Fruit fly (Drosophila melanogaster) whole organism, wandering third instar larva: ENCODE results near the gene SA2.

Source experiments
- Abd-B ChIP-seq: fragments of >200 bp; optimal IDR thresholded peaks from 2 replicates; lab custom pipeline; 2017; ENCODE audit warnings: missing biosample characterization, missing genetic modification characterization
- CG32264 ChIP-seq: fragments of 200-800 bp; sonication (Bioruptor generic); optimal IDR thresholded peaks from 2 replicates; lab custom pipeline; 2016; ENCODE audit warnings: missing biosample characterization, missing genetic modification characterization
- CG9705 ChIP-seq: fragments of 200-800 bp; sonication (Bioruptor generic); optimal IDR thresholded peaks from 2 replicates; lab custom pipeline; 2018; ENCODE audit warnings: missing biosample characterization, mild to moderate bottlenecking, missing genetic modification characterization
- CrebA ChIP-seq: fragments of 200-800 bp; sonication (Bioruptor generic); optimal IDR thresholded peaks from 2 replicates; lab custom pipeline; 2016; ENCODE audit warnings: missing biosample characterization, mild to moderate bottlenecking, missing genetic modification characterization, borderline replicate concordance
- Dfd ChIP-seq: fragments of >200 bp; optimal IDR thresholded peaks from 2 replicates; lab custom pipeline; 2017; ENCODE audit warnings: missing biosample characterization, missing genetic modification characterization
- Dif ChIP-seq: fragments of 200-275, 200-300 bp; sonication (Bioruptor generic); optimal IDR thresholded peaks from 2 replicates; lab custom pipeline; 2018; ENCODE audit warnings: missing biosample characterization, missing genetic modification characterization; ENCODE audit not compliant: partially characterized antibody
- GATAd ChIP-seq: sonication (Bioruptor generic); optimal IDR thresholded peaks from 2 replicates; lab custom pipeline; 2016; ENCODE audit warnings: missing biosample characterization, missing genetic modification characterization
- HLH106 ChIP-seq: fragments of 200-800 bp; optimal IDR thresholded peaks from 3 replicates; lab custom pipeline; 2019; ENCODE audit warnings: missing biosample characterization, mild to moderate bottlenecking, missing genetic modification characterization, moderate library complexity
- Hnf4 ChIP-seq: fragments of 200-800 bp; sonication (Bioruptor generic); optimal IDR thresholded peaks from 2 replicates; lab custom pipeline; 2016; ENCODE audit warnings: missing biosample characterization, mild to moderate bottlenecking, missing genetic modification characterization
- Hr78 ChIP-seq: fragments of >200 bp; optimal IDR thresholded peaks from 2 replicates; lab custom pipeline; 2017; ENCODE audit warnings: missing biosample characterization, missing genetic modification characterization
- Hr83 ChIP-seq: fragments of 200-300 bp; sonication (Bioruptor generic); optimal IDR thresholded peaks from 2 replicates; lab custom pipeline; 2016; ENCODE audit warnings: missing biosample characterization, mild to moderate bottlenecking, missing genetic modification characterization, moderate library complexity; ENCODE audit not compliant: poor library complexity, severe bottlenecking
- Jra ChIP-seq: sonication (Bioruptor generic); optimal IDR thresholded peaks from 2 replicates; lab custom pipeline; 2016; ENCODE audit warnings: missing biosample characterization, missing genetic modification characterization
- Mio ChIP-seq: sonication (Bioruptor generic); optimal IDR thresholded peaks from 2 replicates; lab custom pipeline; 2016; ENCODE audit warnings: missing biosample characterization, missing genetic modification characterization
- Myc ChIP-seq: fragments of >200 bp; optimal IDR thresholded peaks from 2 replicates; lab custom pipeline; 2017
- N ChIP-seq: fragments of >200 bp; optimal IDR thresholded peaks from 2 replicates; lab custom pipeline; 2018; ENCODE audit warnings: missing biosample characterization, missing external identifiers, missing genetic modification characterization
- OdsH ChIP-seq: fragments of 200-800 bp; sonication (Bioruptor generic); optimal IDR thresholded peaks from 2 replicates; lab custom pipeline; 2016; ENCODE audit warnings: missing biosample characterization, mild to moderate bottlenecking, missing genetic modification characterization
- Rel ChIP-seq, 2 experiments: fragments of 200-800 bp; sonication (Bioruptor generic) in 1 of 2; optimal IDR thresholded peaks; 2 replicates in 1 of 2; 3 replicates in 1 of 2; lab custom pipeline; 2016 to 2019; ENCODE audit warnings: mild to moderate bottlenecking in 2 of 2, missing biosample characterization in 2 of 2, missing genetic modification characterization in 2 of 2, moderate library complexity in 1 of 2
- Sp1 ChIP-seq: fragments of 200-800 bp; sonication (Bioruptor generic); optimal IDR thresholded peaks from 3 replicates; lab custom pipeline; 2019; ENCODE audit warnings: missing biosample characterization, mild to moderate bottlenecking, missing genetic modification characterization, moderate library complexity
- Vsx2 ChIP-seq: fragments of 200-300, 225-300 bp; sonication (Bioruptor generic); optimal IDR thresholded peaks from 2 replicates; lab custom pipeline; 2018; ENCODE audit warnings: missing biosample characterization, missing genetic modification characterization; ENCODE audit not compliant: partially characterized antibody
- br ChIP-seq: fragments of 200-800 bp; sonication (Bioruptor generic); optimal IDR thresholded peaks from 2 replicates; lab custom pipeline; 2016; ENCODE audit warnings: missing biosample characterization, missing genetic modification characterization
- brk ChIP-seq: fragments of 200-800 bp; sonication (Bioruptor generic); optimal IDR thresholded peaks from 2 replicates; lab custom pipeline; 2016; ENCODE audit warnings: missing biosample characterization, mild to moderate bottlenecking, missing genetic modification characterization
- dl ChIP-seq, 2 experiments: fragments of 175-275, 200-275 bp in 1 of 2; fragments of 200-275 bp in 1 of 2; sonication (Bioruptor generic); optimal IDR thresholded peaks; lab custom pipeline; 2018; ENCODE audit warnings: mild to moderate bottlenecking in 2 of 2, missing biosample characterization in 2 of 2, missing genetic modification characterization in 2 of 2, moderate library complexity in 2 of 2; ENCODE audit not compliant: partially characterized antibody in 2 of 2, insufficient read depth in 1 of 2
- dmrt93B ChIP-seq: fragments of 200-800 bp; sonication (Bioruptor generic); optimal IDR thresholded peaks from 2 replicates; lab custom pipeline; 2018; ENCODE audit warnings: missing biosample characterization, mild to moderate bottlenecking, missing genetic modification characterization
- dsf ChIP-seq: sonication (Bioruptor generic); optimal IDR thresholded peaks from 2 replicates; lab custom pipeline; 2016; ENCODE audit warnings: missing biosample characterization, missing genetic modification characterization, borderline replicate concordance
- ey ChIP-seq: fragments of 200-800 bp; sonication (Bioruptor generic); optimal IDR thresholded peaks from 2 replicates; lab custom pipeline; 2016; ENCODE audit warnings: missing biosample characterization, missing genetic modification characterization
- foxo ChIP-seq, 2 experiments: fragments of 200-800 bp; sonication (Bioruptor generic); optimal IDR thresholded peaks; 2 replicates in 1 of 2; 3 replicates in 1 of 2; lab custom pipeline; 2016 to 2017; ENCODE audit warnings: missing biosample characterization in 2 of 2, missing genetic modification characterization in 2 of 2
- fru ChIP-seq: fragments of 200-800 bp; sonication (Bioruptor generic); optimal IDR thresholded peaks from 3 replicates; lab custom pipeline; 2016; ENCODE audit warnings: missing biosample characterization, mild to moderate bottlenecking, missing genetic modification characterization
- h ChIP-seq: fragments of 200-800 bp; sonication (Bioruptor generic); optimal IDR thresholded peaks from 3 replicates; lab custom pipeline; 2016; ENCODE audit warnings: missing biosample characterization, mild to moderate bottlenecking, missing genetic modification characterization
- jim ChIP-seq: fragments of 175-275, 200-325 bp; sonication (Bioruptor generic); optimal IDR thresholded peaks from 2 replicates; lab custom pipeline; 2016; ENCODE audit warnings: missing biosample characterization, mild to moderate bottlenecking, missing genetic modification characterization
- lola ChIP-seq: fragments of >200 bp; optimal IDR thresholded peaks from 2 replicates; lab custom pipeline; 2017; ENCODE audit warnings: missing biosample characterization, missing genetic modification characterization
- pan ChIP-seq: fragments of >200 bp; optimal IDR thresholded peaks from 2 replicates; lab custom pipeline; 2017
- psq ChIP-seq: fragments of 200-800 bp; sonication (Bioruptor generic); optimal IDR thresholded peaks from 3 replicates; lab custom pipeline; 2017; ENCODE audit warnings: missing biosample characterization, mild to moderate bottlenecking, missing genetic modification characterization, moderate library complexity
- rgr ChIP-seq: fragments of 200-800 bp; sonication (Bioruptor generic); optimal IDR thresholded peaks from 3 replicates; lab custom pipeline; 2016; ENCODE audit warnings: missing biosample characterization, mild to moderate bottlenecking, missing genetic modification characterization
- sage ChIP-seq: fragments of 200-800 bp; sonication (Bioruptor generic); optimal IDR thresholded peaks from 2 replicates; lab custom pipeline; 2016; ENCODE audit warnings: missing biosample characterization, mild to moderate bottlenecking, missing genetic modification characterization
- sv ChIP-seq: fragments of 200-800 bp; sonication (Bioruptor generic); optimal IDR thresholded peaks from 3 replicates; lab custom pipeline; 2016; ENCODE audit warnings: missing biosample characterization, missing genetic modification characterization
- tai ChIP-seq: sonication (Bioruptor generic); optimal IDR thresholded peaks from 2 replicates; lab custom pipeline; 2016; ENCODE audit warnings: missing biosample characterization, missing genetic modification characterization
- usp ChIP-seq: fragments of >200 bp; optimal IDR thresholded peaks from 2 replicates; lab custom pipeline; 2017; ENCODE audit warnings: missing biosample characterization, missing genetic modification characterization
- woc ChIP-seq: sonication (Bioruptor generic); optimal IDR thresholded peaks from 2 replicates; lab custom pipeline; 2016; ENCODE audit warnings: missing biosample characterization, mild to moderate bottlenecking, missing genetic modification characterization

SA2 gene

dm6 chr3L:1390410-1390809, 47.3 kb downstream of the SA2 start:
- no peak for TF ChIP-seq sage
- no peak for TF ChIP-seq ey
- TF ChIP-seq dsf = no peak
- no peak for TF ChIP-seq usp
- TF ChIP-seq Dif (GFP tag; lab: Kevin White, UChicago) = no peak
- TF ChIP-seq CG9705 (GFP tag; lab: Kevin White, UChicago) = no peak
- no peak for TF ChIP-seq Hnf4
- no peak for TF ChIP-seq br (GFP tag; lab: Kevin White, UChicago)
- no peak for TF ChIP-seq dmrt93B (GFP tag; lab: Kevin White, UChicago)
- TF ChIP-seq woc (GFP tag; lab: Kevin White, UChicago) = no peak
- no peak for TF ChIP-seq Myc (lab: Kevin White, UChicago)
- TF ChIP-seq fru (GFP tag; lab: Kevin White, UChicago) = no peak

- TF ChIP-seq Hr78 (GFP tag; lab: Kevin White, UChicago) (no peak), dl (GFP tag; optimal IDR thresholded peaks at IDR 0.05; lab: Kevin White, UChicago; ENCODE audit: insufficient read depth in 1 of 2, partially characterized antibody in 2 of 2) (no peak), woc (GFP tag; lab: Kevin White, UChicago) (peak; percentile 39), dmrt93B (GFP tag; lab: Kevin White, UChicago) (no peak), CG32264 (GFP tag; lab: Kevin White, UChicago) (no peak), Dif (GFP tag; lab: Kevin White, UChicago) (no peak), CG9705 (GFP tag; lab: Kevin White, UChicago) (no peak), pan (lab: Kevin White, UChicago) (no peak), br (GFP tag; lab: Kevin White, UChicago) (peak; percentile 10), Jra (GFP tag; lab: Kevin White, UChicago) (no peak), Mio (no peak), psq (GFP tag; lab: Kevin White, UChicago) (no peak), Vsx2 (GFP tag; lab: Kevin White, UChicago) (no peak), usp (no peak), Abd-B (GFP tag; lab: Kevin White, UChicago) (no peak), GATAd (no peak), N (no peak), dsf (no peak), sv (GFP tag; lab: Kevin White, UChicago) (no peak), jim (GFP tag; lab: Kevin White, UChicago) (no peak), rgr (GFP tag; lab: Kevin White, UChicago) (peak; percentile 24), fru (GFP tag; lab: Kevin White, UChicago) (peak; percentile 38), tai (GFP tag; lab: Kevin White, UChicago) (no peak), Dfd (GFP tag; lab: Kevin White, UChicago) (no peak), ey (peak; percentile 36), brk (GFP tag; lab: Kevin White, UChicago) (no peak), Hr83 (GFP tag; lab: Kevin White, UChicago) (no peak), OdsH (GFP tag; lab: Kevin White, UChicago) (no peak), lola (GFP tag; lab: Kevin White, UChicago) (no peak), HLH106 (tag; lab: Kevin White, UChicago) (peak; percentile 67), sage (no peak), CrebA (GFP tag; lab: Kevin White, UChicago) (no peak), Sp1 (GFP tag; lab: Kevin White, UChicago) (peak; percentile 44), Myc (lab: Kevin White, UChicago) (no peak), Hnf4 (no peak), h (GFP tag; lab: Kevin White, UChicago) (peak; percentile 60), foxo (GFP tag; optimal IDR thresholded peaks at IDR 0.05; lab: Kevin White, UChicago) (peak in 1 of 2 experiments; percentile 19), Rel (GFP tag; optimal IDR thresholded peaks at IDR 0.05; lab: Kevin White, UChicago) (no peak), Rel (tag; optimal IDR thresholded peaks at IDR 0.05; lab: Kevin White, UChicago) (no peak)
- TF ChIP-seq, all 38 proteins: peak for 9
These were observed 48.8 kb downstream of the SA2 start for dm6 chr3L:1388862-1389261.
